Worm (Caenorhabditis elegans) whole organism, L4 larva: Measurements from ENCODE around the gene ttr-30.

Experiments used
- D1046.2 ChIP-seq: fragments of 200-800 bp; sonication (Bioruptor generic); IDR thresholded peaks from 2 replicates; pipeline ENCODE4 v1.3.6; 2022; ENCODE audit warnings: missing genetic modification characterization, missing compliant biosample characterization
- F26F4.8 ChIP-seq: fragments of 200-800 bp; sonication (Bioruptor generic); conservative IDR thresholded peaks from 2 replicates; pipeline ENCODE4 v1.3.6; 2022; ENCODE audit warnings: missing genetic modification characterization, missing compliant biosample characterization
- F44E2.7 ChIP-seq: fragments of 200-800 bp; sonication (Bioruptor generic); IDR thresholded peaks from 2 replicates; pipeline ENCODE4 v2.1.2; 2022; ENCODE audit warnings: missing genetic modification characterization, missing compliant biosample characterization
- R02D3.7 ChIP-seq: fragments of 150-350 bp; sonication (generic microtip); optimal IDR thresholded peaks from 3 replicates; lab custom pipeline; 2014; ENCODE audit warnings: missing biosample characterization, missing genetic modification characterization
- T20F7.1 ChIP-seq: fragments of 200-800 bp; sonication (Bioruptor generic); optimal IDR thresholded peaks from 2 replicates; lab custom pipeline; 2018; ENCODE audit warnings: mild to moderate bottlenecking, missing genetic modification characterization, missing compliant biosample characterization
- Y105C5A.15 ChIP-seq: fragments of 200-800 bp; sonication (Bioruptor generic); IDR thresholded peaks from 2 replicates; pipeline ENCODE4 v1.3.6; 2022; ENCODE audit warnings: missing genetic modification characterization, missing compliant biosample characterization
- Y48G9A.11 ChIP-seq: fragments of 200-800 bp; sonication (Bioruptor generic); IDR thresholded peaks from 2 replicates; pipeline ENCODE4 v1.3.6; 2022; ENCODE audit warnings: missing genetic modification reagents, missing genetic modification characterization, missing compliant biosample characterization
- Y5F2A.4 ChIP-seq: fragments of 200-800 bp; sonication (Bioruptor generic); optimal IDR thresholded peaks from 2 replicates; lab custom pipeline; 2018; ENCODE audit warnings: mild to moderate bottlenecking, missing genetic modification characterization, missing compliant biosample characterization
- ZK546.5 ChIP-seq, 2 experiments: sonication (generic microtip); optimal IDR thresholded peaks; 2 replicates each; lab custom pipeline; 2017; ENCODE audit warnings: missing biosample characterization in 2 of 2, missing genetic modification characterization in 2 of 2
- aly-2 ChIP-seq: sonication (generic microtip); optimal IDR thresholded peaks from 2 replicates; lab custom pipeline; 2018; ENCODE audit warnings: missing biosample characterization, missing genetic modification characterization
- attf-4 ChIP-seq: sonication (generic microtip); optimal IDR thresholded peaks from 3 replicates; lab custom pipeline; 2017; ENCODE audit warnings: missing biosample characterization, missing genetic modification characterization
- ceh-62 ChIP-seq: sonication (generic microtip); optimal IDR thresholded peaks from 2 replicates; lab custom pipeline; 2017; ENCODE audit warnings: missing biosample characterization, missing genetic modification characterization
- ces-1 ChIP-seq: fragments of 150-350 bp; sonication (generic microtip); optimal IDR thresholded peaks from 4 replicates; lab custom pipeline; 2014; ENCODE audit warnings: missing biosample characterization, missing genetic modification reagents, missing genetic modification characterization
- cey-2 ChIP-seq: sonication (generic microtip); optimal IDR thresholded peaks from 3 replicates; lab custom pipeline; 2017; ENCODE audit warnings: missing genetic modification characterization, mild to moderate bottlenecking, missing compliant biosample characterization, antibody characterized with exemption, borderline replicate concordance; ENCODE audit not compliant: insufficient read depth
- daf-16 ChIP-seq, 3 experiments: sonication (generic microtip); optimal IDR thresholded peaks; 2 replicates each; lab custom pipeline; 2016 to 2017; ENCODE audit warnings: missing genetic modification characterization in 3 of 3, missing genetic modification reagents in 3 of 3, mild to moderate bottlenecking in 2 of 3, missing compliant biosample characterization in 2 of 3, missing biosample characterization in 1 of 3, moderate library complexity in 1 of 3
- daf-19 ChIP-seq: fragments of 200-800 bp; sonication (Bioruptor generic); conservative IDR thresholded peaks from 2 replicates; pipeline ENCODE4 v1.3.6; 2022; ENCODE audit warnings: missing genetic modification characterization, missing compliant biosample characterization
- daf-8 ChIP-seq: fragments of 200-800 bp; sonication (Bioruptor generic); IDR thresholded peaks from 2 replicates; pipeline ENCODE4 v1.3.6; 2022; ENCODE audit warnings: missing genetic modification characterization, missing compliant biosample characterization
- dmd-9 ChIP-seq: fragments of 200-800 bp; sonication (Bioruptor generic); IDR thresholded peaks from 2 replicates; pipeline ENCODE4 v1.3.6; 2022; ENCODE audit warnings: missing genetic modification reagents, missing genetic modification characterization, missing compliant biosample characterization
- dpl-1 ChIP-seq: fragments of 150-350 bp; optimal IDR thresholded peaks from 2 replicates; lab custom pipeline; 2014; ENCODE audit warnings: missing biosample characterization, missing genetic modification reagents, missing genetic modification characterization
- dve-1 ChIP-seq: sonication (generic microtip); optimal IDR thresholded peaks from 2 replicates; lab custom pipeline; 2017; ENCODE audit warnings: antibody characterized with exemption, mild to moderate bottlenecking, missing genetic modification characterization, missing compliant biosample characterization; ENCODE audit not compliant: insufficient read depth
- fkh-10 ChIP-seq: fragments of 150-350 bp; optimal IDR thresholded peaks from 2 replicates; lab custom pipeline; 2014; ENCODE audit warnings: missing biosample characterization, missing genetic modification reagents, missing genetic modification characterization
- fos-1 ChIP-seq: fragments of 150-350 bp; optimal IDR thresholded peaks from 2 replicates; lab custom pipeline; 2014; ENCODE audit warnings: missing biosample characterization, missing genetic modification characterization
- hlh-30 ChIP-seq: sonication (generic microtip); optimal IDR thresholded peaks from 2 replicates; lab custom pipeline; 2017; ENCODE audit warnings: antibody characterized with exemption, mild to moderate bottlenecking, missing genetic modification characterization, missing compliant biosample characterization; ENCODE audit not compliant: insufficient read depth
- hmg-1.1 ChIP-seq: fragments of 200-800 bp; sonication (Bioruptor generic); IDR thresholded peaks from 2 replicates; pipeline ENCODE4 v1.3.6; 2022; ENCODE audit warnings: missing genetic modification reagents, missing genetic modification characterization, missing compliant biosample characterization
- lim-7 ChIP-seq: fragments of 200-800 bp; sonication (Bioruptor generic); IDR thresholded peaks from 2 replicates; pipeline ENCODE4 v1.3.6; 2022; ENCODE audit warnings: missing genetic modification characterization, missing compliant biosample characterization
- lin-29 ChIP-seq: fragments of 200-800 bp; sonication (Bioruptor generic); IDR thresholded peaks from 2 replicates; pipeline ENCODE4 v1.3.6; 2022; ENCODE audit warnings: missing genetic modification reagents, missing genetic modification characterization, missing compliant biosample characterization
- lin-38 ChIP-seq: fragments of 200-800 bp; sonication (Bioruptor generic); IDR thresholded peaks from 2 replicates; pipeline ENCODE4 v1.3.6; 2022; ENCODE audit warnings: missing genetic modification reagents, missing genetic modification characterization, missing compliant biosample characterization
- lin-39 ChIP-seq: fragments of 150-350 bp; optimal IDR thresholded peaks from 2 replicates; lab custom pipeline; 2014; ENCODE audit warnings: missing biosample characterization, missing genetic modification reagents, missing genetic modification characterization
- madf-5 ChIP-seq, 2 experiments: fragments of 200-800 bp; sonication (Bioruptor generic); IDR thresholded peaks; 2 replicates each; pipeline ENCODE4 v1.3.6; 2022; ENCODE audit warnings: missing compliant biosample characterization in 2 of 2, missing genetic modification characterization in 2 of 2
- madf-9 ChIP-seq: fragments of 200-800 bp; sonication (Bioruptor generic); conservative IDR thresholded peaks from 2 replicates; pipeline ENCODE4 v1.3.6; 2022; ENCODE audit warnings: missing genetic modification reagents, missing genetic modification characterization, missing compliant biosample characterization
- mes-2 ChIP-seq: sonication (generic microtip); optimal IDR thresholded peaks from 2 replicates; lab custom pipeline; 2016; ENCODE audit warnings: missing genotype, mild to moderate bottlenecking, missing genetic modification characterization, missing compliant biosample characterization; ENCODE audit not compliant: poor library complexity, severe bottlenecking
- nhr-10 ChIP-seq: fragments of 150-350 bp; optimal IDR thresholded peaks from 2 replicates; lab custom pipeline; 2014; ENCODE audit warnings: missing biosample characterization, missing genetic modification characterization
- nhr-102 ChIP-seq: sonication (generic microtip); optimal IDR thresholded peaks from 2 replicates; lab custom pipeline; 2016; ENCODE audit warnings: mild to moderate bottlenecking, missing genetic modification characterization, moderate library complexity, missing compliant biosample characterization
- nhr-111 ChIP-seq: fragments of 200-800 bp; sonication (Bioruptor generic); optimal IDR thresholded peaks from 2 replicates; lab custom pipeline; 2018; ENCODE audit warnings: mild to moderate bottlenecking, missing genetic modification characterization, missing compliant biosample characterization
- nhr-237 ChIP-seq: sonication (generic microtip); optimal IDR thresholded peaks from 2 replicates; lab custom pipeline; 2017; ENCODE audit warnings: missing biosample characterization, missing genetic modification characterization
- nhr-28 ChIP-seq: fragments of 150-350 bp; optimal IDR thresholded peaks from 2 replicates; lab custom pipeline; 2014; ENCODE audit warnings: missing biosample characterization, missing genetic modification characterization
- nhr-41 ChIP-seq: fragments of 200-800 bp; sonication (Bioruptor generic); IDR thresholded peaks from 2 replicates; pipeline ENCODE4 v1.3.6; 2022; ENCODE audit warnings: missing genetic modification reagents, missing genetic modification characterization, missing compliant biosample characterization
- nhr-76 ChIP-seq: fragments of 150-350 bp; optimal IDR thresholded peaks from 2 replicates; lab custom pipeline; 2014; ENCODE audit warnings: missing biosample characterization, missing genetic modification characterization
- pqm-1 ChIP-seq: sonication (generic microtip); optimal IDR thresholded peaks from 2 replicates; lab custom pipeline; 2017; ENCODE audit warnings: missing biosample characterization, missing genetic modification characterization
- rbr-2 ChIP-seq: sonication (generic microtip); optimal IDR thresholded peaks from 2 replicates; lab custom pipeline; 2016; ENCODE audit warnings: missing genotype, missing genetic modification characterization, missing compliant biosample characterization
- saeg-2 ChIP-seq: fragments of 200-800 bp; sonication (Bioruptor generic); IDR thresholded peaks from 2 replicates; pipeline ENCODE4 v1.3.6; 2022; ENCODE audit warnings: missing genetic modification reagents, missing genetic modification characterization, missing compliant biosample characterization
- sdz-12 ChIP-seq: fragments of 200-800 bp; sonication (Bioruptor generic); optimal IDR thresholded peaks from 2 replicates; lab custom pipeline; 2018; ENCODE audit warnings: mild to moderate bottlenecking, missing genetic modification characterization, missing compliant biosample characterization
- snpc-1.2 ChIP-seq: fragments of 200-800 bp; sonication (Bioruptor generic); IDR thresholded peaks from 2 replicates; pipeline ENCODE4 v1.3.6; 2022; ENCODE audit warnings: missing genetic modification reagents, missing genetic modification characterization, missing compliant biosample characterization
- snpc-4 ChIP-seq: fragments of 150-350 bp; optimal IDR thresholded peaks from 2 replicates; lab custom pipeline; 2014; ENCODE audit warnings: missing biosample characterization, missing genetic modification characterization
- spr-1 ChIP-seq: sonication (generic microtip); optimal IDR thresholded peaks from 2 replicates; lab custom pipeline; 2016; ENCODE audit warnings: mild to moderate bottlenecking, missing genetic modification characterization, missing compliant biosample characterization
- unc-62 ChIP-seq, 3 experiments: fragments of 150-350 bp in 1 of 3; sonication (generic microtip); optimal IDR thresholded peaks in 2 of 3; peaks in 1 of 3; 1 replicate in 1 of 3; 2 replicates in 2 of 3; lab custom pipeline; 2014 to 2017; ENCODE audit warnings: missing biosample characterization in 3 of 3, missing genetic modification characterization in 3 of 3, missing genetic modification reagents in 3 of 3, missing genotype in 1 of 3
- zfp-2 ChIP-seq: sonication (generic microtip); optimal IDR thresholded peaks from 2 replicates; lab custom pipeline; 2016; ENCODE audit warnings: mild to moderate bottlenecking, missing genetic modification characterization, missing compliant biosample characterization
- zfp-3 ChIP-seq: fragments of 200-800 bp; sonication (Bioruptor generic); conservative IDR thresholded peaks from 2 replicates; pipeline ENCODE4 v1.3.6; 2022; ENCODE audit warnings: missing genetic modification reagents, missing genetic modification characterization, missing compliant biosample characterization

The ttr-30 gene

ce11 chrX:7340915-7341559, 10.3 kb downstream of the ttr-30 start, which contains the start of gene C07D8.6 (continued):
- TF ChIP-seq cey-2 (tag; lab: Kevin White, UChicago) = no peak
- no peak for TF ChIP-seq Y105C5A.15 (GFP tag; lab: Robert Waterston, UW)
- no peak for TF ChIP-seq daf-19 (GFP tag; lab: Robert Waterston, UW)
- TF ChIP-seq attf-4 (tag; lab: Kevin White, UChicago) = no peak
- TF ChIP-seq, all 104 proteins: peak for 23

- TF ChIP-seq nhr-10 (tag; lab: Kevin White, UChicago) (no peak), nhr-102 (tag; lab: Kevin White, UChicago) (no peak), dve-1 (tag; lab: Kevin White, UChicago) (peak; percentile 2), Y5F2A.4 (GFP tag; lab: Kevin White, UChicago) (no peak), lim-7 (GFP tag; lab: Robert Waterston, UW) (no peak), nhr-76 (no peak), R02D3.7 (no peak), lin-39 (tag; lab: Kevin White, UChicago) (no peak), ces-1 (GFP tag; lab: Kevin White, UChicago) (no peak), ceh-62 (tag; lab: Kevin White, UChicago) (no peak), aly-2 (no peak), T20F7.1 (GFP tag; lab: Kevin White, UChicago) (no peak), daf-16 (GFP tag; optimal IDR thresholded peaks at IDR 0.05; lab: Kevin White, UChicago) (no peak), daf-16 (tag; optimal IDR thresholded peaks at IDR 0.05; lab: Kevin White, UChicago) (peak; percentile 90), zfp-3 (no peak), hlh-30 (peak; percentile 8), D1046.2 (GFP tag; lab: Robert Waterston, UW) (no peak), ZK546.5 (tag; optimal IDR thresholded peaks at IDR 0.05; lab: Kevin White, UChicago) (no peak), nhr-237 (no peak), fkh-10 (GFP tag; lab: Kevin White, UChicago) (no peak), lin-38 (GFP tag; lab: Robert Waterston, UW) (no peak), rbr-2 (tag; lab: Kevin White, UChicago) (no peak), zfp-2 (tag; lab: Kevin White, UChicago) (no peak), F26F4.8 (GFP tag; lab: Robert Waterston, UW) (no peak), spr-1 (tag; lab: Kevin White, UChicago) (no peak), pqm-1 (peak; percentile 80), lin-29 (GFP tag; lab: Robert Waterston, UW) (no peak), nhr-28 (peak; percentile 63), sdz-12 (no peak), mes-2 (no peak), snpc-1.2 (no peak), dpl-1 (GFP tag; lab: Kevin White, UChicago) (no peak)
These were observed 12.5 kb downstream of the ttr-30 start for ce11 chrX:7343218-7343617.

- TF ChIP-seq pqm-1 (no peak), Y48G9A.11 (GFP tag; lab: Robert Waterston, UW) (no peak), F44E2.7 (GFP tag; lab: Robert Waterston, UW) (no peak), snpc-4 (no peak), hmg-1.1 (GFP tag; lab: Robert Waterston, UW) (no peak), unc-62 (GFP tag; optimal IDR thresholded peaks at IDR 0.05 in 1 of 2; lab: Kevin White, UChicago) (no peak), unc-62 (tag; optimal IDR thresholded peaks at IDR 0.05; lab: Kevin White, UChicago) (no peak), mes-2 (no peak), madf-9 (GFP tag; lab: Robert Waterston, UW) (no peak), nhr-111 (GFP tag; lab: Kevin White, UChicago) (no peak), saeg-2 (GFP tag; lab: Robert Waterston, UW) (no peak), nhr-41 (no peak), madf-5 (GFP tag; IDR thresholded peaks at IDR 0.05; lab: Robert Waterston, UW) (no peak), cey-2 (tag; lab: Kevin White, UChicago) (no peak), fos-1 (tag; lab: Kevin White, UChicago) (no peak), nhr-237 (no peak), daf-8 (GFP tag; lab: Robert Waterston, UW) (no peak), F26F4.8 (GFP tag; lab: Robert Waterston, UW) (no peak), dmd-9 (no peak), ceh-62 (tag; lab: Kevin White, UChicago) (no peak)
These were observed 13.0 kb downstream of the ttr-30 start, which contains the start of gene C07D8.5 for ce11 chrX:7343747-7344146. Gene C07D8.5 (plus strand): TSS chrX:7344047.
